Worm (Caenorhabditis elegans): ENCODE data around the gene F41C3.8.

DNA sequence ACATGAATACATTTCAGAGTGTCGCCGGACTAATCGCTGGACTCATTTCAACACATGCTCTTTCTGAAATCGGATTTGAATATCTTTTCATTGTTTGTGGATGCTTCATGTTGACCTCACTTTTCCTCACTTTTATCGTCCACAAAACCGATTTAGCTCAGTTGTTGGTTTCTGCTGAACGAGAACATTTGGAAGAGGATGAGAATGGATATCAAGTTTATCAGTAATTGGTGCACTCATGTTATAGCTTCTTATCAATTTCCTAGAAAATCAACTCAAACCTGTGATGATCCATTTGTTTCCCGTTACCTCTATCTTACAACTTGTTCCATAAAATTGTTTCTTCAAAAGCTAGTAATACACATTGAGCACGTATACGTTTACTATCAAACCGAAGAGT lies 19.8 kb upstream of the F41C3.8 start:
- TF ChIP-seq him-1 (tag; optimal IDR thresholded peaks at IDR 0.05) (no peak), Y79H2A.3 (GFP tag; conservative IDR thresholded peaks at IDR 0.05) (no peak), snpc-4 (GFP tag; optimal IDR thresholded peaks at IDR 0.05) (no peak), snpc-4 (tag; optimal IDR thresholded peaks at IDR 0.05) (peak in 1 of 4 experiments; percentile 45), efl-1 (GFP tag; optimal IDR thresholded peaks at IDR 0.05) (no peak)
